Fruit fly (Drosophila melanogaster): ENCODE data around the gene rpr.

dm6 chr3L:18423011-18423410 is 24.8 kb upstream of the rpr start:
- no peak for TF ChIP-seq phol (tag; optimal IDR thresholded peaks at IDR 0.05)
- no peak for TF ChIP-seq CG11504 (tag; optimal IDR thresholded peaks at IDR 0.05)
- no peak for TF ChIP-seq CG18619 (GFP tag; optimal IDR thresholded peaks at IDR 0.05)
- TF ChIP-seq maf-S (GFP tag; optimal IDR thresholded peaks at IDR 0.05) = no peak
- no peak for TF ChIP-seq CG10543 (GFP tag; optimal IDR thresholded peaks at IDR 0.05)
- no peak for TF ChIP-seq her (GFP tag; optimal IDR thresholded peaks at IDR 0.05)
- TF ChIP-seq CG14710 (tag; optimal IDR thresholded peaks at IDR 0.05) = no peak
- no peak for TF ChIP-seq tup (GFP tag; optimal IDR thresholded peaks at IDR 0.05)

Measured in whole organism, embryonic.